Fruit fly (Drosophila melanogaster) whole organism, embryonic: ENCODE data around the gene CG10638.

ENCODE experiments used
- Blimp-1 ChIP-seq: fragments of 200-800 bp; sonication (Bioruptor generic); optimal IDR thresholded peaks from 3 replicates; lab custom pipeline; 2018; ENCODE audit warnings: missing biosample characterization, missing genetic modification characterization, mild to moderate bottlenecking, moderate library complexity, missing genetic modification reagents
- CG10267 ChIP-seq: fragments of 200-800 bp; sonication (Bioruptor generic); optimal IDR thresholded peaks from 2 replicates; lab custom pipeline; 2018; ENCODE audit warnings: missing biosample characterization, mild to moderate bottlenecking, missing genetic modification characterization, moderate library complexity
- CG10959 ChIP-seq: fragments of 200-800 bp; sonication (Bioruptor generic); IDR thresholded peaks from 2 replicates; pipeline ENCODE4 v1.3.6; 2022; ENCODE audit warnings: missing biosample characterization, missing genetic modification characterization
- CG14014 ChIP-seq: fragments of 200-800 bp; sonication (Bioruptor generic); IDR thresholded peaks from 2 replicates; pipeline ENCODE4 v1.3.6; 2022; ENCODE audit warnings: missing biosample characterization, missing genetic modification characterization
- CG15073 ChIP-seq: fragments of 200-800 bp; sonication (Bioruptor generic); optimal IDR thresholded peaks from 2 replicates; lab custom pipeline; 2016; ENCODE audit warnings: missing biosample characterization, missing genetic modification characterization
- CG15479 ChIP-seq: fragments of 200-800 bp; sonication (Bioruptor generic); optimal IDR thresholded peaks from 3 replicates; lab custom pipeline; 2019; ENCODE audit warnings: missing biosample characterization, mild to moderate bottlenecking, missing genetic modification characterization, moderate library complexity
- CG16863 ChIP-seq: fragments of 200-800 bp; sonication (Bioruptor generic); optimal IDR thresholded peaks from 3 replicates; lab custom pipeline; 2016; ENCODE audit warnings: missing biosample characterization, missing genetic modification characterization
- CG2875 ChIP-seq: fragments of 200-800 bp; sonication (Bioruptor generic); optimal IDR thresholded peaks from 2 replicates; lab custom pipeline; 2017; ENCODE audit warnings: missing biosample characterization, mild to moderate bottlenecking, missing genetic modification characterization, missing genetic modification reagents
- CG33557 ChIP-seq: fragments of 200-800 bp; sonication (Bioruptor generic); optimal IDR thresholded peaks from 2 replicates; lab custom pipeline; 2019; ENCODE audit warnings: missing biosample characterization, mild to moderate bottlenecking, missing genetic modification characterization, moderate library complexity
- CG4360 ChIP-seq: fragments of 200-800 bp; sonication (Bioruptor generic); IDR thresholded peaks from 2 replicates; pipeline ENCODE4 v1.3.6; 2022; ENCODE audit warnings: missing biosample characterization, missing genetic modification characterization
- CG5953 ChIP-seq: fragments of 200-800 bp; sonication (Bioruptor generic); IDR thresholded peaks from 2 replicates; pipeline ENCODE4 v1.3.6; 2022; ENCODE audit warnings: missing biosample characterization, missing genetic modification characterization
- CG8359 ChIP-seq: fragments of 200-800 bp; sonication (Bioruptor generic); optimal IDR thresholded peaks from 2 replicates; lab custom pipeline; 2017; ENCODE audit warnings: missing biosample characterization, mild to moderate bottlenecking, missing genetic modification characterization, borderline replicate concordance
- CG9437 ChIP-seq: fragments of 200-800 bp; sonication (Bioruptor generic); optimal IDR thresholded peaks from 2 replicates; lab custom pipeline; 2018; ENCODE audit warnings: missing biosample characterization, mild to moderate bottlenecking, missing genetic modification characterization
- D ChIP-seq, 2 experiments: fragments of 200-800 bp in 1 of 2; fragments of >200 bp in 1 of 2; sonication (Bioruptor generic) in 1 of 2; optimal IDR thresholded peaks; 2 replicates in 1 of 2; 3 replicates in 1 of 2; lab custom pipeline; 2017; ENCODE audit warnings: mild to moderate bottlenecking in 1 of 2, missing biosample characterization in 1 of 2, missing genetic modification characterization in 1 of 2, missing genetic modification reagents in 1 of 2
- Dad ChIP-seq: fragments of 200-800 bp; sonication (Bioruptor generic); optimal IDR thresholded peaks from 3 replicates; lab custom pipeline; 2016; ENCODE audit warnings: missing biosample characterization, missing genetic modification characterization
- Dref ChIP-seq: fragments of 200-800 bp; sonication (Bioruptor generic); IDR thresholded peaks from 2 replicates; pipeline ENCODE4 v1.3.6; 2022; ENCODE audit warnings: missing biosample characterization, missing genetic modification characterization
- Ets65A ChIP-seq: fragments of 200-800 bp; sonication (Bioruptor generic); peaks from one replicate; lab custom pipeline; 2016; ENCODE audit warnings: missing biosample characterization, missing genetic modification characterization
- Fer1 ChIP-seq: fragments of 200-800 bp; sonication (Bioruptor generic); optimal IDR thresholded peaks from 2 replicates; lab custom pipeline; 2017; ENCODE audit warnings: missing biosample characterization, mild to moderate bottlenecking, missing genetic modification characterization
- Gsc ChIP-seq: fragments of 200-800 bp; sonication (Bioruptor generic); IDR thresholded peaks from 2 replicates; pipeline ENCODE4 v1.3.6; 2022; ENCODE audit warnings: missing biosample characterization, missing genetic modification characterization
- HHEX ChIP-seq: fragments of 200-800 bp; sonication (Bioruptor generic); optimal IDR thresholded peaks from 3 replicates; lab custom pipeline; 2017; ENCODE audit warnings: missing biosample characterization, mild to moderate bottlenecking, missing genetic modification characterization, missing genetic modification reagents
- MTF-1 ChIP-seq: fragments of 200-800 bp; sonication (Bioruptor generic); optimal IDR thresholded peaks from 2 replicates; lab custom pipeline; 2018; ENCODE audit warnings: missing biosample characterization, mild to moderate bottlenecking, missing genetic modification characterization, borderline replicate concordance
- Med ChIP-seq: fragments of 200-800 bp; sonication (Bioruptor generic); peaks from one replicate; lab custom pipeline; 2016; ENCODE audit warnings: missing biosample characterization, missing genetic modification characterization, mild to moderate bottlenecking, inconsistent platforms, moderate library complexity
- Myb ChIP-seq: fragments of 200-800 bp; sonication (Bioruptor generic); optimal IDR thresholded peaks from 2 replicates; lab custom pipeline; 2016; ENCODE audit warnings: missing biosample characterization, missing genetic modification characterization
- Poxn ChIP-seq: fragments of 200-800 bp; sonication (Bioruptor generic); IDR thresholded peaks from 2 replicates; pipeline ENCODE4 v1.3.6; 2022; ENCODE audit warnings: missing biosample characterization, missing genetic modification characterization
- Sin3A ChIP-seq: fragments of >200 bp; optimal IDR thresholded peaks from 2 replicates; lab custom pipeline; 2018
- TFAM ChIP-seq: fragments of 200-800 bp; sonication (Bioruptor generic); optimal IDR thresholded peaks from 2 replicates; lab custom pipeline; 2017; ENCODE audit warnings: missing biosample characterization, missing genetic modification characterization, inconsistent platforms
- ato ChIP-seq: fragments of 200-800 bp; sonication (Bioruptor generic); IDR thresholded peaks from 2 replicates; pipeline ENCODE4 v1.3.6; 2022; ENCODE audit warnings: missing biosample characterization, missing genetic modification characterization; ENCODE audit not compliant: partially characterized antibody
- az2 ChIP-seq: fragments of 200-800 bp; sonication (Bioruptor generic); optimal IDR thresholded peaks from 3 replicates; lab custom pipeline; 2016; ENCODE audit warnings: missing biosample characterization, missing genetic modification characterization
- bbx ChIP-seq: fragments of 200-800 bp; sonication (Bioruptor generic); IDR thresholded peaks from 2 replicates; pipeline ENCODE4 v1.3.6; 2022; ENCODE audit warnings: missing biosample characterization, missing genetic modification characterization; ENCODE audit not compliant: partially characterized antibody
- bigmax ChIP-seq: fragments of 200-800 bp; sonication (Bioruptor generic); optimal IDR thresholded peaks from 2 replicates; lab custom pipeline; 2018; ENCODE audit warnings: missing biosample characterization, mild to moderate bottlenecking, missing genetic modification characterization
- corto ChIP-seq: fragments of 200-800 bp; sonication (Bioruptor generic); optimal IDR thresholded peaks from 2 replicates; lab custom pipeline; 2016; ENCODE audit warnings: missing biosample characterization, mild to moderate bottlenecking, missing genetic modification characterization, moderate library complexity
- dimm ChIP-seq: fragments of 200-800 bp; sonication (Bioruptor generic); IDR thresholded peaks from 2 replicates; pipeline ENCODE4 v1.3.6; 2022; ENCODE audit warnings: missing biosample characterization, missing genetic modification characterization
- ems ChIP-seq: fragments of 200-800 bp; sonication (Bioruptor generic); optimal IDR thresholded peaks from 3 replicates; lab custom pipeline; 2016; ENCODE audit warnings: missing biosample characterization, missing genetic modification characterization
- gro ChIP-seq: fragments of 200-800 bp; sonication (Bioruptor generic); optimal IDR thresholded peaks from 2 replicates; lab custom pipeline; 2016; ENCODE audit warnings: missing biosample characterization, missing genetic modification characterization
- gsb-n ChIP-seq: fragments of 200-800 bp; sonication (Bioruptor generic); optimal IDR thresholded peaks from 3 replicates; lab custom pipeline; 2018; ENCODE audit warnings: missing biosample characterization, mild to moderate bottlenecking, missing genetic modification characterization
- jumu ChIP-seq: fragments of 200-800 bp; sonication (Bioruptor generic); optimal IDR thresholded peaks from 3 replicates; lab custom pipeline; 2016; ENCODE audit warnings: missing biosample characterization, missing genetic modification characterization
- kah ChIP-seq: fragments of 200-800 bp; sonication (Bioruptor generic); optimal IDR thresholded peaks from 2 replicates; lab custom pipeline; 2018; ENCODE audit warnings: missing biosample characterization, mild to moderate bottlenecking, missing genetic modification characterization
- klu ChIP-seq: fragments of 200-800 bp; sonication (Bioruptor generic); IDR thresholded peaks from 2 replicates; pipeline ENCODE4 v1.3.6; 2022; ENCODE audit warnings: missing biosample characterization, missing genetic modification characterization
- lov ChIP-seq, 2 experiments: fragments of 200-800 bp in 1 of 2; fragments of >200 bp in 1 of 2; sonication (Bioruptor generic) in 1 of 2; IDR thresholded peaks in 1 of 2; optimal IDR thresholded peaks in 1 of 2; 2 replicates in 1 of 2; 3 replicates in 1 of 2; pipeline versions ENCODE4 v1.3.6 to Lab custom; 2017 to 2022; ENCODE audit warnings: missing biosample characterization in 1 of 2, missing genetic modification characterization in 1 of 2
- nerfin-2 ChIP-seq: fragments of 200-800 bp; sonication (Bioruptor generic); IDR thresholded peaks from 2 replicates; pipeline ENCODE4 v1.3.6; 2022; ENCODE audit warnings: missing biosample characterization, missing genetic modification characterization; ENCODE audit not compliant: partially characterized antibody
- onecut ChIP-seq: fragments of 200-800 bp; sonication (Bioruptor generic); IDR thresholded peaks from 2 replicates; pipeline ENCODE4 v1.3.6; 2022; ENCODE audit warnings: missing biosample characterization, missing genetic modification characterization
- p53 ChIP-seq: fragments of 200-800 bp; sonication (Bioruptor generic); optimal IDR thresholded peaks from 2 replicates; lab custom pipeline; 2016; ENCODE audit warnings: missing biosample characterization, missing genetic modification characterization
- phol ChIP-seq: fragments of 200-800 bp; sonication (Bioruptor generic); optimal IDR thresholded peaks from 3 replicates; lab custom pipeline; 2018; ENCODE audit warnings: missing biosample characterization, mild to moderate bottlenecking, missing genetic modification characterization, moderate library complexity
- prd ChIP-seq, 3 experiments: fragments of >200 bp in 2 of 3; fragments of 200-800 bp in 1 of 3; sonication (Bioruptor generic) in 1 of 3; optimal IDR thresholded peaks in 2 of 3; IDR thresholded peaks in 1 of 3; 2 replicates in 2 of 3; 3 replicates in 1 of 3; pipeline versions ENCODE4 v1.3.6 to Lab custom; 2017 to 2022; ENCODE audit warnings: missing biosample characterization in 1 of 3, missing genetic modification characterization in 1 of 3
- sc ChIP-seq, 3 experiments: fragments of >200 bp in 2 of 3; fragments of 200-800 bp in 1 of 3; sonication (Bioruptor generic) in 1 of 3; optimal IDR thresholded peaks; 2 replicates in 2 of 3; 3 replicates in 1 of 3; lab custom pipeline; 2017; ENCODE audit warnings: mild to moderate bottlenecking in 1 of 3, missing biosample characterization in 1 of 3, missing genetic modification characterization in 1 of 3, missing genetic modification reagents in 1 of 3
- sens ChIP-seq: fragments of 200-800 bp; sonication (Bioruptor generic); peaks from one replicate; lab custom pipeline; 2016; ENCODE audit warnings: missing biosample characterization, missing genetic modification characterization
- shn ChIP-seq: fragments of 200-800 bp; sonication (Bioruptor generic); optimal IDR thresholded peaks from 3 replicates; lab custom pipeline; 2016; ENCODE audit warnings: missing biosample characterization, missing genetic modification characterization
- usp ChIP-seq: fragments of >200 bp; optimal IDR thresholded peaks from 2 replicates; lab custom pipeline; 2017; ENCODE audit warnings: missing biosample characterization, missing genetic modification characterization
- zf30C ChIP-seq: fragments of 200-800 bp; sonication (Bioruptor generic); optimal IDR thresholded peaks from 3 replicates; lab custom pipeline; 2018; ENCODE audit warnings: missing biosample characterization, mild to moderate bottlenecking, missing genetic modification characterization

The CG10638 gene

DNA sequence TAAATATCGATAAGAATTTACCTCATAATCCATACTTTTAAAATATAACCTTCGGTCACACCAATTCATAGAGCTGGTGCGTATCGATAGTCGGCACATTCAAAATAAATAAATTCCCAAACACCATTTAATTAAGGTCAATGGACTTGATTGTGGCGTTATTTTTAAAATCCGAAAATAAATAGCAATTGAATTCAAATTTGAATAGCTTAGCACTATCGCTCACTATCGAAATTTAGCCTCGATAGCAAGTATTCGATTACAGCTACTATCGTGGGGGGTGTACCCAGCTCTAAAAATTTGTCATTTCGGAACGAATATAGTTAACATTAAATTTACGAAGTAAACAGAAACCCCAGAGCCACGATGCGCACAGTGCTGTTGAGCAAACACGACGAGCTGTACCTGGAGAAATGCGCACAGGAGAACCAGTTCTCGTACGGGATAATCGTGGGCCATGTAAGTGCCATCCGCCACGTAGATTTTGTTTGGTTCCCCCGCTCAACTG, 29.6 kb downstream of the CG10638 start, which contains the start of gene CG10616 (continued):
- TF ChIP-seq D (optimal IDR thresholded peaks at IDR 0.05; lab: Kevin White, UChicago), result no peak
- no peak for TF ChIP-seq D (GFP tag; optimal IDR thresholded peaks at IDR 0.05; lab: Kevin White, UChicago)
- peak; percentile 35 for TF ChIP-seq Ets65A
- TF ChIP-seq Dref (GFP tag; lab: Robert Waterston, UW), result peak; percentile 77
- peak; percentile 30 for TF ChIP-seq Sin3A (lab: Kevin White, UChicago)
- TF ChIP-seq CG15073, result no peak
- TF ChIP-seq Fer1 (GFP tag; lab: Kevin White, UChicago), result no peak
- peak; percentile 63 for TF ChIP-seq CG10267 (tag; lab: Kevin White, UChicago)
- TF ChIP-seq CG10959, result no peak
- TF ChIP-seq MTF-1 (GFP tag; lab: Kevin White, UChicago), result no peak
- peak; percentile 83; the same call in 1 of the 2 replicates for TF ChIP-seq bbx (GFP tag; lab: Robert Waterston, UW)
- no peak for TF ChIP-seq lov (optimal IDR thresholded peaks at IDR 0.05; lab: Kevin White, UChicago)
- no peak for TF ChIP-seq lov (GFP tag; IDR thresholded peaks at IDR 0.05; lab: Robert Waterston, UW)
- no peak for TF ChIP-seq az2 (GFP tag; lab: Kevin White, UChicago)
- peak; percentile 96 for TF ChIP-seq Myb
- TF ChIP-seq jumu (GFP tag; lab: Kevin White, UChicago), result no peak
- TF ChIP-seq Blimp-1 (GFP tag; lab: Kevin White, UChicago), result no peak
- TF ChIP-seq gsb-n (tag; lab: Kevin White, UChicago), result no peak
- peak; percentile 66 for TF ChIP-seq ato (GFP tag; lab: Robert Waterston, UW)
- TF ChIP-seq dimm (GFP tag; lab: Robert Waterston, UW), result no peak
- TF ChIP-seq prd (optimal IDR thresholded peaks at IDR 0.05; lab: Kevin White, UChicago), result no peak
- no peak for TF ChIP-seq prd (GFP tag; IDR thresholded peaks at IDR 0.05; lab: Robert Waterston, UW)
- TF ChIP-seq CG16863 (GFP tag; lab: Kevin White, UChicago), result no peak
- TF ChIP-seq zf30C, result no peak
- no peak for TF ChIP-seq CG33557 (GFP tag; lab: Kevin White, UChicago)
- TF ChIP-seq CG15479 (GFP tag; lab: Kevin White, UChicago), result no peak
- no peak for TF ChIP-seq Poxn (GFP tag; lab: Robert Waterston, UW)
- peak; percentile 92 for TF ChIP-seq nerfin-2 (GFP tag; lab: Robert Waterston, UW)
- TF ChIP-seq CG9437 (GFP tag; lab: Kevin White, UChicago), result no peak
- TF ChIP-seq kah (GFP tag; lab: Kevin White, UChicago), result no peak
- no peak for TF ChIP-seq bigmax (GFP tag; lab: Kevin White, UChicago)
- peak; percentile 65 for TF ChIP-seq sens (GFP tag; lab: Kevin White, UChicago)
- TF ChIP-seq p53 (GFP tag; lab: Kevin White, UChicago), result no peak
- TF ChIP-seq corto, result no peak
- TF ChIP-seq CG4360 (GFP tag; lab: Robert Waterston, UW), result no peak
- TF ChIP-seq Dad, result no peak
- TF ChIP-seq CG8359 (GFP tag; lab: Kevin White, UChicago), result no peak
- no peak for TF ChIP-seq TFAM (GFP tag; lab: Kevin White, UChicago)
- no peak for TF ChIP-seq CG14014
- TF ChIP-seq Med (GFP tag; lab: Kevin White, UChicago), result no peak
- no peak for TF ChIP-seq sc (optimal IDR thresholded peaks at IDR 0.05; lab: Kevin White, UChicago)
- TF ChIP-seq sc (GFP tag; optimal IDR thresholded peaks at IDR 0.05; lab: Kevin White, UChicago), result no peak
- TF ChIP-seq phol (tag; lab: Kevin White, UChicago), result peak; percentile 45
- TF ChIP-seq usp (GFP tag; lab: Kevin White, UChicago), result no peak
- no peak for TF ChIP-seq HHEX (GFP tag; lab: Kevin White, UChicago)
- TF ChIP-seq shn, result no peak
- TF ChIP-seq klu (GFP tag; lab: Robert Waterston, UW), result no peak
- no peak for TF ChIP-seq Gsc
- TF ChIP-seq CG5953 (GFP tag; lab: Robert Waterston, UW), result no peak
- TF ChIP-seq ems, result no peak
- no peak for TF ChIP-seq onecut (GFP tag; lab: Robert Waterston, UW)
- no peak for TF ChIP-seq CG2875
- TF ChIP-seq gro (GFP tag; lab: Kevin White, UChicago), result no peak
